Fruit fly (Drosophila melanogaster): Measurements from ENCODE around the gene Art3.

- TF ChIP-seq CG8478 (optimal IDR thresholded peaks at IDR 0.05) = no peak
- no peak for TF ChIP-seq pan (optimal IDR thresholded peaks at IDR 0.05)
- no peak for TF ChIP-seq psq (optimal IDR thresholded peaks at IDR 0.05)
- TF ChIP-seq usp (GFP tag; optimal IDR thresholded peaks at IDR 0.05) = no peak
- TF ChIP-seq Dll (optimal IDR thresholded peaks at IDR 0.05) = no peak
- TF ChIP-seq EcR (GFP tag; optimal IDR thresholded peaks at IDR 0.05) = no peak
Observed at dm6 chr3R:15197373-15197772, 31.8 kb downstream of the Art3 start.

Measured in whole organism.